Fruit fly (Drosophila melanogaster) whole organism, prepupa: ENCODE data around the gene CG14257.

Source experiments
- CG31627 ChIP-seq: fragments of 200-800 bp; sonication (Bioruptor generic); optimal IDR thresholded peaks from 3 replicates; lab custom pipeline; 2016; ENCODE audit warnings: missing biosample characterization, missing genetic modification characterization
- CG4318 ChIP-seq: fragments of 200-800 bp; sonication (Bioruptor generic); optimal IDR thresholded peaks from 3 replicates; lab custom pipeline; 2017; ENCODE audit warnings: missing biosample characterization, mild to moderate bottlenecking, missing genetic modification characterization

DNA sequence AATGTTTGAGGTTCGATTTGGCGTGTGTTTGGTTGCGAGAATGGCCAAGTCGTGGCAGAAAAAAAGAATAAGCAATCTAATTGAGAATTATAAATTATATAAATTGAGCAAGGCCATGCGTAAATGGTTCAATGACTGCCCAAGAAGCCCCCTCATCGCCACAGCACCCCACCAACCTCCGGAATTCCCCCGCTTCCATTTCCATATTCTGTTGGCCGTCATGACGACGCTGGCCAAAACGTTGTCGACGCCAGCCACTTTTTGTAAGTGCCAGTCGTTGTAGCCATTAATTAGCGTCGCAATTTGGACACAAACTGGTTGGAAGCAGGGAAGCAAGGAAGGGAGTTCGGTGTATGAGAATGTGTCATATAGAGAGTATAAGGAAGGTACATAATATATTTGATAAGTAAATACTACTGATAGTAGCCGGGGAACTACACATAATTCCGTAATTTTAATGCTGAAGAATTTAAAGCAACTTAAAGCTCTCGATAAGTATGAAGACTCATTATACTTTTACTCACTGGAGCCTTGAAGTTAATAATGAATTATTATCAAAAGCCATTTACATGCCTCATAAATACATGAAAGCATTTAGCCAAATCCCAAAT, 55.0 kb downstream of the CG14257 start:
- TF ChIP-seq CG4318 (GFP tag; lab: Kevin White, UChicago) (no peak), CG31627 (no peak)
